Worm (Caenorhabditis elegans) whole organism, L3 larva: Measurements from ENCODE around the gene C44C10.3.

Source experiments
- R02D3.7 ChIP-seq: fragments of 150-350 bp; optimal IDR thresholded peaks from 2 replicates; lab custom pipeline; 2014; ENCODE audit warnings: missing biosample characterization, missing genetic modification characterization
- ZK546.5 ChIP-seq: sonication (generic microtip); optimal IDR thresholded peaks from 2 replicates; lab custom pipeline; 2017; ENCODE audit warnings: missing biosample characterization, missing genetic modification characterization
- aly-2 ChIP-seq: fragments of 150-350 bp; optimal IDR thresholded peaks from 2 replicates; lab custom pipeline; 2014; ENCODE audit warnings: missing biosample characterization, missing genetic modification characterization
- ama-1 ChIP-seq: fragments of 150-350 bp; optimal IDR thresholded peaks from 2 replicates; lab custom pipeline; 2018
- ceh-28 ChIP-seq: fragments of 150-350 bp; optimal IDR thresholded peaks from 2 replicates; lab custom pipeline; 2014; ENCODE audit warnings: missing biosample characterization, missing genetic modification reagents, missing genetic modification characterization
- ceh-82 ChIP-seq: fragments of 150-350 bp; optimal IDR thresholded peaks from 2 replicates; lab custom pipeline; 2014; ENCODE audit warnings: missing biosample characterization, missing genetic modification characterization
- ceh-9 ChIP-seq: sonication (generic microtip); optimal IDR thresholded peaks from 2 replicates; lab custom pipeline; 2018; ENCODE audit warnings: missing biosample characterization, missing genetic modification characterization
- daf-12 ChIP-seq: fragments of 150-350 bp; optimal IDR thresholded peaks from 2 replicates; lab custom pipeline; 2014; ENCODE audit warnings: missing biosample characterization, missing genetic modification reagents, missing genetic modification characterization
- egl-27 ChIP-seq: sonication (generic microtip); optimal IDR thresholded peaks from 4 replicates; lab custom pipeline; 2017; ENCODE audit warnings: missing biosample characterization, missing genetic modification reagents, missing genetic modification characterization
- egl-5 ChIP-seq: fragments of 150-350 bp; optimal IDR thresholded peaks from 2 replicates; lab custom pipeline; 2017; ENCODE audit warnings: missing biosample characterization, missing genetic modification reagents, missing genetic modification characterization, inconsistent platforms
- elt-2 ChIP-seq: sonication (generic microtip); optimal IDR thresholded peaks from 2 replicates; lab custom pipeline; 2016; ENCODE audit warnings: missing genetic modification reagents, mild to moderate bottlenecking, missing genetic modification characterization, missing compliant biosample characterization
- elt-3 ChIP-seq, 3 experiments: fragments of 150-350 bp in 1 of 3; sonication (generic microtip) in 2 of 3; optimal IDR thresholded peaks; 2 replicates in 2 of 3; 4 replicates in 1 of 3; lab custom pipeline; 2014 to 2017; ENCODE audit warnings: missing biosample characterization in 3 of 3, missing genetic modification characterization in 3 of 3
- eor-1 ChIP-seq, 2 experiments: fragments of 150-350 bp; optimal IDR thresholded peaks; 2 replicates each; lab custom pipeline; 2014 to 2018; ENCODE audit warnings: missing biosample characterization in 2 of 2, missing genetic modification characterization in 2 of 2
- fkh-2 ChIP-seq: fragments of 150-350 bp; optimal IDR thresholded peaks from 2 replicates; lab custom pipeline; 2014; ENCODE audit warnings: missing biosample characterization, missing genetic modification reagents, missing genetic modification characterization
- fos-1 ChIP-seq: fragments of 150-350 bp; optimal IDR thresholded peaks from 2 replicates; lab custom pipeline; 2014; ENCODE audit warnings: missing biosample characterization, missing genetic modification characterization
- hmg-11 ChIP-seq: sonication (generic microtip); optimal IDR thresholded peaks from 2 replicates; lab custom pipeline; 2016; ENCODE audit warnings: missing genetic modification characterization, missing compliant biosample characterization
- jun-1 ChIP-seq: fragments of 150-350 bp; optimal IDR thresholded peaks from 2 replicates; lab custom pipeline; 2014; ENCODE audit warnings: missing biosample characterization, missing genetic modification reagents, missing genetic modification characterization
- lin-15B ChIP-seq: fragments of 150-350 bp; optimal IDR thresholded peaks from 2 replicates; lab custom pipeline; 2014; ENCODE audit warnings: missing biosample characterization, missing genetic modification characterization
- lin-39 ChIP-seq: fragments of 150-350 bp; optimal IDR thresholded peaks from 2 replicates; lab custom pipeline; 2018; ENCODE audit warnings: missing biosample characterization, missing genetic modification reagents, missing genetic modification characterization
- lsy-12 ChIP-seq: sonication (generic microtip); optimal IDR thresholded peaks from 2 replicates; lab custom pipeline; 2016; ENCODE audit warnings: mild to moderate bottlenecking, missing genetic modification characterization, missing compliant biosample characterization
- mdl-1 ChIP-seq: fragments of 150-350 bp; optimal IDR thresholded peaks from 2 replicates; lab custom pipeline; 2014; ENCODE audit warnings: missing biosample characterization, missing genetic modification characterization
- nhr-11 ChIP-seq: fragments of 150-350 bp; optimal IDR thresholded peaks from 2 replicates; lab custom pipeline; 2014; ENCODE audit warnings: missing biosample characterization, missing genetic modification characterization
- nhr-12 ChIP-seq: fragments of 150-350 bp; optimal IDR thresholded peaks from 2 replicates; lab custom pipeline; 2014; ENCODE audit warnings: missing biosample characterization, missing genetic modification characterization
- nhr-25 ChIP-seq: sonication (generic microtip); optimal IDR thresholded peaks from 2 replicates; lab custom pipeline; 2017; ENCODE audit warnings: missing biosample characterization, missing genetic modification characterization
- nhr-28 ChIP-seq: fragments of 150-350 bp; optimal IDR thresholded peaks from 2 replicates; lab custom pipeline; 2014; ENCODE audit warnings: missing biosample characterization, missing genetic modification characterization
- nhr-43 ChIP-seq: sonication (generic microtip); optimal IDR thresholded peaks from 2 replicates; lab custom pipeline; 2016; ENCODE audit warnings: mild to moderate bottlenecking, missing genetic modification characterization, missing compliant biosample characterization; ENCODE audit not compliant: poor library complexity, severe bottlenecking
- nhr-67 ChIP-seq: fragments of 150-350 bp; optimal IDR thresholded peaks from 2 replicates; lab custom pipeline; 2014; ENCODE audit warnings: missing biosample characterization, missing genetic modification characterization
- nhr-76 ChIP-seq: fragments of 150-350 bp; sonication (generic microtip); optimal IDR thresholded peaks from 5 replicates; lab custom pipeline; 2014; ENCODE audit warnings: missing biosample characterization, missing genetic modification characterization
- nhr-77 ChIP-seq: fragments of 150-350 bp; optimal IDR thresholded peaks from 2 replicates; lab custom pipeline; 2014; ENCODE audit warnings: missing biosample characterization, missing genetic modification characterization
- pha-4 ChIP-seq: fragments of 150-350 bp; optimal IDR thresholded peaks from 2 replicates; lab custom pipeline; 2014; ENCODE audit warnings: missing biosample characterization, missing genetic modification reagents, missing genetic modification characterization
- pqm-1 ChIP-seq: fragments of 150-350 bp; optimal IDR thresholded peaks from 2 replicates; lab custom pipeline; 2017; ENCODE audit warnings: missing biosample characterization, missing genetic modification characterization, inconsistent platforms
- sea-2 ChIP-seq: fragments of 150-350 bp; sonication (generic microtip); optimal IDR thresholded peaks from 4 replicates; lab custom pipeline; 2014; ENCODE audit warnings: missing biosample characterization, missing genetic modification reagents, missing genetic modification characterization
- snpc-4 ChIP-seq: fragments of 150-350 bp; optimal IDR thresholded peaks from 2 replicates; lab custom pipeline; 2014; ENCODE audit warnings: missing biosample characterization, missing genetic modification characterization
- tbx-2 ChIP-seq: sonication (generic microtip); optimal IDR thresholded peaks from 2 replicates; lab custom pipeline; 2016; ENCODE audit warnings: mild to moderate bottlenecking, missing genetic modification characterization, missing compliant biosample characterization
- unc-39 ChIP-seq: sonication (generic microtip); optimal IDR thresholded peaks from 4 replicates; lab custom pipeline; 2017; ENCODE audit warnings: missing biosample characterization, missing genetic modification characterization
- unc-62 ChIP-seq: fragments of 150-350 bp; sonication (generic microtip); optimal IDR thresholded peaks from 4 replicates; lab custom pipeline; 2014; ENCODE audit warnings: missing biosample characterization, missing genetic modification reagents, missing genetic modification characterization
- zag-1 ChIP-seq: fragments of 150-350 bp; optimal IDR thresholded peaks from 2 replicates; lab custom pipeline; 2014; ENCODE audit warnings: missing biosample characterization, missing genetic modification characterization
- ztf-11 ChIP-seq: fragments of 150-350 bp; optimal IDR thresholded peaks from 2 replicates; lab custom pipeline; 2014; ENCODE audit warnings: missing biosample characterization, missing genetic modification characterization
- ztf-4 ChIP-seq: fragments of 150-350 bp; optimal IDR thresholded peaks from 2 replicates; lab custom pipeline; 2014; ENCODE audit warnings: missing biosample characterization, missing genetic modification characterization

The C44C10.3 gene

ce11 chrX:11687836-11688319, 14.5 kb upstream of the C44C10.3 start, which contains the start of gene C44C10.7:
Gene C44C10.7, minus strand, starts transcription at chrX:11688269.
- TF ChIP-seq mdl-1 (tag; lab: Kevin White, UChicago) (no peak), tbx-2 (tag; lab: Kevin White, UChicago) (no peak), fos-1 (no peak), ZK546.5 (tag; lab: Kevin White, UChicago) (no peak), nhr-67 (tag; lab: Kevin White, UChicago) (no peak), zag-1 (tag; lab: Kevin White, UChicago) (no peak)

ce11 chrX:11690014-11690591, 12.2 kb upstream of the C44C10.3 start, which contains the start of the genes C44C10.10 and C44C10.5:
Gene C44C10.10, plus strand, starts transcription at chrX:11690314.
Gene C44C10.5, plus strand, starts transcription at chrX:11690541.
- no peak for TF ChIP-seq ceh-28 (tag; lab: Kevin White, UChicago)
- no peak for TF ChIP-seq pha-4
- no peak for TF ChIP-seq nhr-28
- TF ChIP-seq hmg-11: no peak
- TF ChIP-seq sea-2 (GFP tag; lab: Kevin White, UChicago): no peak
- TF ChIP-seq mdl-1 (tag; lab: Kevin White, UChicago): no peak
- TF ChIP-seq nhr-76 (tag; lab: Kevin White, UChicago): no peak
- no peak for TF ChIP-seq pqm-1
- no peak for TF ChIP-seq eor-1 (tag; optimal IDR thresholded peaks at IDR 0.05; lab: Kevin White, UChicago)
- TF ChIP-seq lin-39 (tag; lab: Kevin White, UChicago): no peak
- TF ChIP-seq unc-39 (tag; lab: Kevin White, UChicago): no peak

- no peak for TF ChIP-seq nhr-12 (tag; lab: Kevin White, UChicago)
- TF ChIP-seq pqm-1: no peak
- no peak for TF ChIP-seq tbx-2 (tag; lab: Kevin White, UChicago)
- peak; percentile 54 for TF ChIP-seq egl-5 (tag; lab: Kevin White, UChicago)
- TF ChIP-seq hmg-11: no peak
- TF ChIP-seq fkh-2: no peak
- TF ChIP-seq nhr-76 (tag; lab: Kevin White, UChicago): no peak
- no peak for TF ChIP-seq unc-62 (GFP tag; lab: Kevin White, UChicago)
- no peak for TF ChIP-seq jun-1 (tag; lab: Kevin White, UChicago)
- TF ChIP-seq ceh-82 (tag; lab: Kevin White, UChicago): no peak
- peak; percentile 41 for TF ChIP-seq lin-15B (tag; lab: Kevin White, UChicago)
- no peak for TF ChIP-seq unc-39 (tag; lab: Kevin White, UChicago)
- peak; percentile 31 for TF ChIP-seq nhr-25 (tag; lab: Kevin White, UChicago)
- TF ChIP-seq nhr-43 (tag; lab: Kevin White, UChicago): peak; percentile 8
- no peak for TF ChIP-seq ZK546.5 (tag; lab: Kevin White, UChicago)
- TF ChIP-seq ama-1: no peak
- no peak for TF ChIP-seq aly-2 (tag; lab: Kevin White, UChicago)
- TF ChIP-seq nhr-11 (tag; lab: Kevin White, UChicago): no peak
- TF ChIP-seq snpc-4: peak; percentile 57
- peak; percentile 78 for TF ChIP-seq pha-4
- no peak for TF ChIP-seq ceh-9 (tag; lab: Kevin White, UChicago)
- TF ChIP-seq ztf-11 (tag; lab: Kevin White, UChicago): no peak
- peak; percentile 28 for TF ChIP-seq elt-2
Observed at ce11 chrX:11693092-11693491, 9.2 kb upstream of the C44C10.3 start, which contains the start of gene smcl-1. Gene smcl-1, plus strand, starts transcription at chrX:11693464.

ce11 chrX:11696696-11697095, 5.6 kb upstream of the C44C10.3 start, which contains the start of gene C44C10.12:
Gene C44C10.12, plus strand, starts transcription at chrX:11696996.
- TF ChIP-seq nhr-12 (tag; lab: Kevin White, UChicago) (no peak), lsy-12 (tag; lab: Kevin White, UChicago) (no peak), elt-3 (tag; optimal IDR thresholded peaks at IDR 0.05; lab: Kevin White, UChicago) (no peak), nhr-77 (no peak), lin-39 (tag; lab: Kevin White, UChicago) (no peak), aly-2 (tag; lab: Kevin White, UChicago) (no peak), R02D3.7 (no peak), ztf-4 (no peak), egl-5 (tag; lab: Kevin White, UChicago) (no peak), lin-15B (tag; lab: Kevin White, UChicago) (no peak), nhr-28 (no peak), elt-2 (no peak), egl-27 (tag; lab: Kevin White, UChicago) (no peak), fos-1 (no peak), daf-12 (no peak), ceh-9 (tag; lab: Kevin White, UChicago) (no peak), fkh-2 (no peak), pha-4 (no peak), ceh-28 (tag; lab: Kevin White, UChicago) (no peak), eor-1 (tag; optimal IDR thresholded peaks at IDR 0.05; lab: Kevin White, UChicago) (no peak)
- TF ChIP-seq, all 47 proteins: peak for 0
